Fruit fly (Drosophila melanogaster): ENCODE data around the gene Cox10.

The Cox10 gene

DNA sequence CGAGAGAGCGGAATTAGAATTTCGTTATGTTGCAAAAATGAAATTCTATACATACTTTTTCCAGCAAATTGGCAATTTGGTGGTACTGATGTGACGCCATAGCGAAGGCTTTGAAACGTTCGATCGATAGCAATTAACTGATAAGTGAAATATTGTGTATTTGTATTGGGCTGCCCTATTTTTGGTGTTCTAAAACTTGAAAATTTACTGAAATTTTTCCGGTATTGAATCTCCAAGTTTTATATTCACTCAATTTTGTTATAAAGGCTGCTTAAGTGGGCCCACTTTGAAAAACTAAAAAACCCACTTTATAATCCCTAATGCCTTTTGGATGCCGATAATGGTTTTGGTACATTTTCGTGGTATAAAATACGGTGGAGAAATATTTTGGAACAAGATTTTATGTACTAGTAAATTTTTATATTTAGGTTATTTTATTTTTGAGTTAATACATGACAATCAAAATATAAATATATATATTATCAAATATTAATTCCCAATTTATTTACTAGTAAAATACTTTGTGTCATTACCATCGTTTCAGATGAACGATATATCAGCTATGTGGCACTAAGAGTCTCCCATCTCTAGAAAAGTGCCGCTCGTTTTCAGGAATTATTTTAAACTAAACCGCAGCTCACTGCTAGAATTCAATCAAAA lies 31.3 kb downstream of the Cox10 start, which contains the start of the genes Cand1 and pim (continued):
- peak; percentile 5 for TF ChIP-seq D19A (tag; optimal IDR thresholded peaks at IDR 0.05)
- TF ChIP-seq CG1832 (GFP tag; optimal IDR thresholded peaks at IDR 0.05): no peak
- TF ChIP-seq lola (GFP tag; optimal IDR thresholded peaks at IDR 0.05): peak in 1 of 3 experiments; percentile 19
- TF ChIP-seq gcm (GFP tag; optimal IDR thresholded peaks at IDR 0.05): no peak
- no peak for TF ChIP-seq CG3065 (GFP tag; optimal IDR thresholded peaks at IDR 0.05)
- TF ChIP-seq CG8281 (tag; optimal IDR thresholded peaks at IDR 0.05): no peak
- TF ChIP-seq CG8478 (optimal IDR thresholded peaks at IDR 0.05): no peak
- TF ChIP-seq Hmr (GFP tag; optimal IDR thresholded peaks at IDR 0.05): no peak
- no peak for TF ChIP-seq vfl (GFP tag; optimal IDR thresholded peaks at IDR 0.05)
- TF ChIP-seq Sox100B (GFP tag; optimal IDR thresholded peaks at IDR 0.05): no peak
- TF ChIP-seq Asciz (GFP tag; optimal IDR thresholded peaks at IDR 0.05): no peak
- TF ChIP-seq CG17359 (tag; optimal IDR thresholded peaks at IDR 0.05): no peak
- peak; percentile 23 for TF ChIP-seq CG18262 (tag; optimal IDR thresholded peaks at IDR 0.05)
- no peak for TF ChIP-seq BtbVII (GFP tag; optimal IDR thresholded peaks at IDR 0.05)
- no peak for TF ChIP-seq CG1024 (GFP tag; IDR thresholded peaks at IDR 0.05)
- TF ChIP-seq tio (GFP tag; optimal IDR thresholded peaks at IDR 0.05): no peak
- TF ChIP-seq gsb (GFP tag; IDR thresholded peaks at IDR 0.05): no peak
- no peak for TF ChIP-seq CG12299 (tag; optimal IDR thresholded peaks at IDR 0.05)
- no peak; the same call in 2 of the 3 replicates for TF ChIP-seq Opbp (GFP tag; IDR thresholded peaks at IDR 0.05; ENCODE audit: partially characterized antibody)
- no peak for TF ChIP-seq CG17802 (tag; optimal IDR thresholded peaks at IDR 0.05)
- no peak for TF ChIP-seq CG3163 (GFP tag; optimal IDR thresholded peaks at IDR 0.05)
- no peak for TF ChIP-seq stc (GFP tag; IDR thresholded peaks at IDR 0.05)
- no peak for TF ChIP-seq CG7271 (tag; optimal IDR thresholded peaks at IDR 0.05)
- TF ChIP-seq CG9609 (GFP tag; optimal IDR thresholded peaks at IDR 0.05): no peak
- no peak for TF ChIP-seq CG18619 (GFP tag; optimal IDR thresholded peaks at IDR 0.05)
- peak; percentile 78 for TF ChIP-seq row (GFP tag; IDR thresholded peaks at IDR 0.05)
- TF ChIP-seq Tbp (GFP tag; optimal IDR thresholded peaks at IDR 0.05): no peak
- no peak for TF ChIP-seq sna (GFP tag; IDR thresholded peaks at IDR 0.05; ENCODE audit: partially characterized antibody)
- no peak for TF ChIP-seq Nf-YA (GFP tag; IDR thresholded peaks at IDR 0.05)
- TF ChIP-seq hth (optimal IDR thresholded peaks at IDR 0.05): no peak
- peak; percentile 55; the same call in 1 of the 2 replicates for TF ChIP-seq slbo (GFP tag; IDR thresholded peaks at IDR 0.05)
- no peak for TF ChIP-seq CG6813 (GFP tag; optimal IDR thresholded peaks at IDR 0.05)
- TF ChIP-seq ash1 (GFP tag; optimal IDR thresholded peaks at IDR 0.05): no peak
- peak; percentile 71; the same call in 2 of the 3 replicates for TF ChIP-seq CG34224 (GFP tag; IDR thresholded peaks at IDR 0.05; ENCODE audit: partially characterized antibody)
- peak; percentile 33; the same call in 1 of the 3 replicates for TF ChIP-seq vnd (GFP tag; IDR thresholded peaks at IDR 0.05; ENCODE audit: partially characterized antibody)

dm6 chr2L:10364229-10364628 lies 33.0 kb downstream of the Cox10 start, which contains the start of gene lft:
Gene lft (plus strand): TSS chr2L:10364471.
- TF ChIP-seq ci (GFP tag; IDR thresholded peaks at IDR 0.05): 0 out of 3 replicates have a peak, but pooled peaks have one; percentile 24
- TF ChIP-seq abd-A (tag; optimal IDR thresholded peaks at IDR 0.05): no peak
- TF ChIP-seq NfI (GFP tag; optimal IDR thresholded peaks at IDR 0.05): no peak
- TF ChIP-seq CG4617 (GFP tag; optimal IDR thresholded peaks at IDR 0.05; ENCODE audit: borderline replicate concordance): peak; percentile 8
- TF ChIP-seq nom (GFP tag; optimal IDR thresholded peaks at IDR 0.05): peak; percentile 2
- peak; percentile 80 for TF ChIP-seq CG30020 (tag; optimal IDR thresholded peaks at IDR 0.05)
- TF ChIP-seq CG9797 (GFP tag; optimal IDR thresholded peaks at IDR 0.05): peak; percentile 2
- TF ChIP-seq CG7963 (GFP tag; IDR thresholded peaks at IDR 0.05; ENCODE audit: partially characterized antibody): no peak
- peak; percentile 30 for TF ChIP-seq sens (GFP tag)
- TF ChIP-seq eyg (GFP tag; optimal IDR thresholded peaks at IDR 0.05): no peak
- TF ChIP-seq MESR4 (GFP tag; optimal IDR thresholded peaks at IDR 0.05): peak; percentile 52
- TF ChIP-seq gfzf (GFP tag; optimal IDR thresholded peaks at IDR 0.05): peak; percentile 48
- peak; percentile 55; the same call in 2 of the 3 replicates for TF ChIP-seq row (GFP tag; IDR thresholded peaks at IDR 0.05)
- no peak for TF ChIP-seq gt (GFP tag; IDR thresholded peaks at IDR 0.05)
- TF ChIP-seq CG8924 (tag; optimal IDR thresholded peaks at IDR 0.05): peak; percentile 31
- TF ChIP-seq Gug (GFP tag; IDR thresholded peaks at IDR 0.05): no peak
- peak; percentile 7 for TF ChIP-seq stwl (tag; optimal IDR thresholded peaks at IDR 0.05)

All from whole organism, embryonic.